Worm (Caenorhabditis elegans): ENCODE measurements around the gene fkh-6.

Gene fkh-6

DNA sequence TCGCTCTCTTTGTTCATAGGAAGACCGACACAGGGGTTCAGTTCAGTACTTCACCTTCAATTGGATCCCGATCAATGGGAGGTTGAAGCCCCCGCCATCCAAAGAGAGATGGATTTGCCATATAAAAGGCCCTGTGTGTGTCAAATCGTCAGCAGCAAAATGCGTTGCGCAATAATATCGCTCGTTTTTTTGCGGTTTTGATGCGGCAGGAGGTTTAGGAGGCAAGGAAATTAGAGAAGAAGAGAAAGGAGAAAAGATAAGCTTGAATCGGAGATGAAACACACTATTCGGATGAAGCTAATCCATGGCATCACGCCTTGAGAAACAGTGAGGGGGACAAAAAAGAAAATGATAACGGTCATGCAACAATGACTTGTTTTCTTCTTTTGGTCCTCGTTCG lies 11.2 kb upstream of the fkh-6 start:
- no peak for TF ChIP-seq ces-1 (GFP tag; optimal IDR thresholded peaks at IDR 0.05)
- TF ChIP-seq lsy-2 (tag; optimal IDR thresholded peaks at IDR 0.05): no peak
- peak; percentile 15 for TF ChIP-seq ham-2 (GFP tag; optimal IDR thresholded peaks at IDR 0.05)
- peak; percentile 69 for TF ChIP-seq zip-8 (tag; optimal IDR thresholded peaks at IDR 0.05)

DNA sequence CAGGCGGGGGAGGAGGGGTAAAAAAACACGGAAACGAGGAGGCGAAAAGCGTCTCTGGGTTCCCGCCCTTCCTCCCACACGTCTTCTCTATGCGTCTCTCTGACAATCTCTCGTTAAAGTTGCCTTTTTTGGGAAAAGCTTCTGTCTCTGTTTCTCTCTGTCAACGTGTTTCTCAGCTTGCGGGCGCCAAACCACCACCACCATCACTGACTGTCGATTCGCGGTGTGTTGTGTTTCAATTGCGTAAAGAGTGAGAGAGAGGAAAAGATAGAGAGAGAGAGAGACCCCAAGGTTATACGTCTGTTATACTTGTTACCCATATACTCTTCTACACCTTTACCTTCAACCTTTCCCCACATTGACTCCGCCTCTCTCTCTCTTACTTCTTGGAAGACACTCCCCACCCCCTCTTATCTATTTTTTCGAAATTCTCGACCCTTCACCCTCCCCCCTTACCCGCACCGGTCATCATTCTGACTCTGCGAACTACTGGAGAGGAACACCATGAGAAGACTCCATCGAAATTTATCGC lies 9.4 kb upstream of the fkh-6 start, which contains the start of gene mlt-7:
Gene mlt-7 (plus strand): TSS at position 482 of the 532 bp plus-strand sequence.
- no peak for TF ChIP-seq nhr-237 (tag; optimal IDR thresholded peaks at IDR 0.05)
- no peak for TF ChIP-seq unc-39 (tag; optimal IDR thresholded peaks at IDR 0.05)
- TF ChIP-seq ceh-43 (GFP tag; optimal IDR thresholded peaks at IDR 0.05): no peak
- TF ChIP-seq lin-32 (GFP tag; optimal IDR thresholded peaks at IDR 0.05): no peak
- no peak for TF ChIP-seq nhr-2 (tag; optimal IDR thresholded peaks at IDR 0.05)
- TF ChIP-seq mep-1 (tag; optimal IDR thresholded peaks at IDR 0.05): no peak
- no peak for TF ChIP-seq ceh-39 (tag; optimal IDR thresholded peaks at IDR 0.05)
- TF ChIP-seq lsy-2 (tag; optimal IDR thresholded peaks at IDR 0.05): no peak
- no peak for TF ChIP-seq tbx-8 (GFP tag; optimal IDR thresholded peaks at IDR 0.05)
- no peak for TF ChIP-seq snpc-4 (tag; optimal IDR thresholded peaks at IDR 0.05)
- TF ChIP-seq blmp-1 (tag; optimal IDR thresholded peaks at IDR 0.05): no peak
- no peak for TF ChIP-seq nhr-12 (tag; optimal IDR thresholded peaks at IDR 0.05)
- no peak for TF ChIP-seq sptf-1 (tag; optimal IDR thresholded peaks at IDR 0.05)
- TF ChIP-seq M03D4.4 (tag; optimal IDR thresholded peaks at IDR 0.05): no peak
- no peak for TF ChIP-seq ham-2 (GFP tag; optimal IDR thresholded peaks at IDR 0.05)
- TF ChIP-seq nhr-76 (tag; optimal IDR thresholded peaks at IDR 0.05): no peak

DNA sequence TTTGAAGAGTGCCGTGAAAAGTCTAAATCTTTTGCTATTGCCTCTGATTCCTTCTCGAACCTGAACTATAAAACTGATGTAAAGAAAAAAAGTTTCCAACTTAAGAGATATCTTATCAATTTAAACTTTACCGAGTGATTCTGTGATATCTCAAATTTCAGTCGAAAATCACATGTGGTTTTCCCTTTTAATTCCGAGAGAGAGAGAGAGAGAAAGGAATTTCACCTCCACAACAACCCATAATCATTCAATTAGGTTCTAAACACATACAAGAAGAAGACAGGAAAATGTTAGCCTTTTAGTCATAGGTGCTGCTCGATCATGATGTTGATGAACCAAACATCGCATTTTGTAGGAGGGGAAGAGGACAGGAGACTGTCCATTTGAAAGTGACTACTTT lies 7.9 kb upstream of the fkh-6 start:
- no peak for TF ChIP-seq blmp-1 (tag; optimal IDR thresholded peaks at IDR 0.05)
- TF ChIP-seq ztf-11 (tag; optimal IDR thresholded peaks at IDR 0.05): no peak
- TF ChIP-seq nhr-12 (tag; optimal IDR thresholded peaks at IDR 0.05): no peak
- no peak for TF ChIP-seq elt-3 (tag; optimal IDR thresholded peaks at IDR 0.05)
- no peak for TF ChIP-seq tbx-8 (GFP tag; optimal IDR thresholded peaks at IDR 0.05)

DNA sequence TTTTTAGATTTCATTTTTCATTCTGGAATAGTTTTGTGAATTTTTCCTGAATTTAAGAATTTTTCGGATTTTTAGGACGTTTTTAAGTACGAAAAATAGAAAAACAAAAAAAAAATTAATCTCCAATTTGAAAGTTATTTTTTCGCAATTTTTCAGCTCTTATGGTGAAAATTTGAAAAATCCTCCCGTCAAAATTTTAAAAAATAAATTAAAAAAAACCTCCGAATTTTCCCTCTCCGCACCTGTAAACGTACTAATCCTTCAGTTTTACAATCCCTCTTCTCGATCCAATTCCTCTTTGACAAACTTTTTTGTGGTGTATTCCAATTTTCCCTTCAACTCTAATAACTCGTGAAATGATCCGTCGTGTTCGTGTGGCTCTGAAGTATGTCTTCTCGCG lies 5.0 kb downstream of the fkh-6 start, which contains the start of gene B0286.1:
Gene B0286.1 (plus strand): TSS at position 301 of the 400 bp plus-strand sequence.
- TF ChIP-seq bed-3 (GFP tag; optimal IDR thresholded peaks at IDR 0.05) (no peak), mep-1 (tag; optimal IDR thresholded peaks at IDR 0.05) (no peak), M03D4.4 (tag; optimal IDR thresholded peaks at IDR 0.05) (no peak), elt-3 (tag; optimal IDR thresholded peaks at IDR 0.05) (no peak), mls-2 (tag; optimal IDR thresholded peaks at IDR 0.05) (no peak), tbx-8 (GFP tag; optimal IDR thresholded peaks at IDR 0.05) (no peak), ceh-83 (GFP tag; optimal IDR thresholded peaks at IDR 0.05) (no peak), hlh-1 (tag; optimal IDR thresholded peaks at IDR 0.05) (no peak), lin-13 (tag; optimal IDR thresholded peaks at IDR 0.05) (no peak), unc-62 (GFP tag; optimal IDR thresholded peaks at IDR 0.05) (no peak), nhr-2 (tag; optimal IDR thresholded peaks at IDR 0.05) (no peak), nhr-76 (tag; optimal IDR thresholded peaks at IDR 0.05) (no peak), drap-1 (GFP tag; optimal IDR thresholded peaks at IDR 0.05) (no peak), unc-120 (tag; optimal IDR thresholded peaks at IDR 0.05; ENCODE audit: poor library complexity, severe bottlenecking) (no peak), nhr-12 (tag; optimal IDR thresholded peaks at IDR 0.05) (no peak), nhr-237 (tag; optimal IDR thresholded peaks at IDR 0.05) (no peak), lin-32 (GFP tag; optimal IDR thresholded peaks at IDR 0.05) (no peak)

DNA sequence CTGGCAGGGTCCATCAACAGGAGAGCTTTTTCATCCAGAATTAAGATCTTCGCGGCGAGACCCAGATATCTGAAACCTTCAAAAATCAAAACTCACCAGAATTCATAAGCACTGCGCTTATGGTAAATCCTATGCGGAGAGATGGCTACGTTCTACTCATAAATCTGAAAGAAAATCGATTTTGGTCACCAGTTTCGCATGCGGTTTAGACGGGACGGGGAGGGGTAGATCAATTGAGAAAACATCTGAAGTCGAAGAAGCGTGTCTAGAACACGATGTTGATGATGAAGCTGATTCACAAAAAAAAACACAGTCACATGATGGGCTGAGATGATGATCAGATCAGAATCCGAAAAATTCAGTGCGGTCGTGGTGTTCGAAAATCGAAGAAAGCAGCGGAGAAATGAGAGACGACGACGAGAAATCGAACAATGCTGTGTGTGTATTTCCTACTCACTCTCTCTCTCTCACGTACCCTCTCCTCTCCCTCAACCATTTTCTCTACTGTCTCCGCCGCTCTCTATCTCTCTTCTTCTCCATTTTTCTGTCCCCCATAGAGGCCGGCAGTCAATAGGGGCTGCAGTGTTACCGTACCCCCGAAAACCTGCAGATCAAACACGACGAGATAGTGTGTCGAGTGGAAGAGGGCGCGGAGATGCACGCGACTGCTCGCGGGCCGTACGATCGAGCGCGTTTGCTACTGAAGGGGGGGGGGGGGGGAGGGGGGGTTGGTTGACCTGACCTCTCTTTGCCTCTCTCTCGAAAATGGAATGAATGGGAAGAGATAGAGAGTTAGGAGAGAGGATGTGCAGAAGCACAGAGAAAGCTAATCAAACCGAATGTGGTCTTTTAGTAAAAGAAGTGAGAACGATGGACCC lies 6.7 kb downstream of the fkh-6 start, which contains the start of gene ntl-2:
Gene ntl-2 (minus strand): TSS at position 171 of the 878 bp plus-strand sequence.
- no peak for TF ChIP-seq nhr-12 (tag; optimal IDR thresholded peaks at IDR 0.05)
- TF ChIP-seq unc-62 (GFP tag; optimal IDR thresholded peaks at IDR 0.05): peak; percentile 85
- TF ChIP-seq ceh-83 (GFP tag; optimal IDR thresholded peaks at IDR 0.05): peak; percentile 62
- peak; percentile 95 for TF ChIP-seq sptf-1 (tag; optimal IDR thresholded peaks at IDR 0.05)
- TF ChIP-seq ceh-43 (GFP tag; optimal IDR thresholded peaks at IDR 0.05): peak; percentile 79
- peak; percentile 95 for TF ChIP-seq lin-13 (tag; optimal IDR thresholded peaks at IDR 0.05)
- TF ChIP-seq ceh-39 (tag; optimal IDR thresholded peaks at IDR 0.05): peak; percentile 94
- TF ChIP-seq mep-1 (tag; optimal IDR thresholded peaks at IDR 0.05): peak; percentile 75
- peak; percentile 78 for TF ChIP-seq hlh-1 (tag; optimal IDR thresholded peaks at IDR 0.05)
- TF ChIP-seq nhr-2 (tag; optimal IDR thresholded peaks at IDR 0.05): peak; percentile 26
- peak; percentile 88 for TF ChIP-seq unc-120 (tag; optimal IDR thresholded peaks at IDR 0.05; ENCODE audit: poor library complexity, severe bottlenecking)
- TF ChIP-seq lin-32 (GFP tag; optimal IDR thresholded peaks at IDR 0.05): peak; percentile 12
- TF ChIP-seq drap-1 (GFP tag; optimal IDR thresholded peaks at IDR 0.05): peak; percentile 93
- TF ChIP-seq snpc-4 (tag; optimal IDR thresholded peaks at IDR 0.05): no peak
- TF ChIP-seq M03D4.4 (tag; optimal IDR thresholded peaks at IDR 0.05): peak; percentile 84
- peak; percentile 95 for TF ChIP-seq mls-2 (tag; optimal IDR thresholded peaks at IDR 0.05)
- peak; percentile 92 for TF ChIP-seq ham-2 (GFP tag; optimal IDR thresholded peaks at IDR 0.05)
- TF ChIP-seq pha-4 (tag; optimal IDR thresholded peaks at IDR 0.05): peak; percentile 95
- TF ChIP-seq bed-3 (GFP tag; optimal IDR thresholded peaks at IDR 0.05): peak; percentile 49
- TF ChIP-seq unc-39 (tag; optimal IDR thresholded peaks at IDR 0.05): peak; percentile 10
- TF ChIP-seq ces-1 (GFP tag; optimal IDR thresholded peaks at IDR 0.05): peak; percentile 85
- peak; percentile 74 for TF ChIP-seq ztf-11 (tag; optimal IDR thresholded peaks at IDR 0.05)
- peak; percentile 91 for TF ChIP-seq nhr-237 (tag; optimal IDR thresholded peaks at IDR 0.05)
- TF ChIP-seq zip-8 (tag; optimal IDR thresholded peaks at IDR 0.05): no peak
- TF ChIP-seq blmp-1 (tag; optimal IDR thresholded peaks at IDR 0.05): no peak
- TF ChIP-seq nhr-28 (tag; optimal IDR thresholded peaks at IDR 0.05): no peak
- peak; percentile 53 for TF ChIP-seq mab-5 (tag; optimal IDR thresholded peaks at IDR 0.05)
- TF ChIP-seq nhr-76 (tag; optimal IDR thresholded peaks at IDR 0.05): no peak
- peak; percentile 57 for TF ChIP-seq sem-2 (GFP tag; optimal IDR thresholded peaks at IDR 0.05)
- no peak for TF ChIP-seq flh-1 (GFP tag; optimal IDR thresholded peaks at IDR 0.05)
- TF ChIP-seq tbx-8 (GFP tag; optimal IDR thresholded peaks at IDR 0.05): no peak
- TF ChIP-seq cnd-1 (tag; optimal IDR thresholded peaks at IDR 0.05): peak; percentile 88

Data from whole organism, mixed stage, embryonic.